Worm (Caenorhabditis elegans): ENCODE measurements around the gene R02D5.1.

DNA sequence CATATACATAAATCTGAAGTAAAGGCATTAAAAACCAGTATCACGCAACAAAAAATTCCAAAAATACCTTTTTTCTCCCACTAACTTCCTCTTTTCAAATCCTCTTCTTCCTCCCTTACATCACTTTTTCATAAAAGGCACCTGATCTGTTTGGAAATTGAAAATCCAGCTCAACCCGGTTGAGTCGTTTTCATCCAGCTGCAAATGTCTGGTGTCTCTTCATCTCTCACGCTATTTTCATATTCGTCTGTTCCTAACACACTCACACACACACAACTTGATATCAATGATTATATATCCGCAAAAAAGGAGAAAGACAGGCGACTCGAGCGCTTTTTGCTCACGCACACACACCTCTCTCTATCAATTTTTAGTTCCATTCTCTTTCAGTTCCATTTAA, 24.3 kb downstream of the R02D5.1 start:
- TF ChIP-seq med-1 (GFP tag; optimal IDR thresholded peaks at IDR 0.05; ENCODE audit: insufficient read depth): no peak
- no peak for TF ChIP-seq T22C8.4 (GFP tag; IDR thresholded peaks at IDR 0.05)
- no peak for TF ChIP-seq cog-1 (tag; optimal IDR thresholded peaks at IDR 0.05)
- no peak for TF ChIP-seq ztf-29 (GFP tag; IDR thresholded peaks at IDR 0.05)
- TF ChIP-seq tab-1 (GFP tag; IDR thresholded peaks at IDR 0.05): no peak
- TF ChIP-seq flt-1 (GFP tag; IDR thresholded peaks at IDR 0.05): no peak
- no peak for TF ChIP-seq ref-1 (GFP tag; conservative IDR thresholded peaks at IDR 0.05)
- no peak for TF ChIP-seq ztf-23 (GFP tag; IDR thresholded peaks at IDR 0.05)
- TF ChIP-seq klf-2 (GFP tag; conservative IDR thresholded peaks at IDR 0.05): no peak
